Worm (Caenorhabditis elegans): ENCODE data around the gene fbxc-42.
"Not testable (repeated sequence)": the region's sequence is repeated elsewhere in the genome, so short reads cannot be mapped to it uniquely, and the experiment has no call there.

Gene fbxc-42

DNA sequence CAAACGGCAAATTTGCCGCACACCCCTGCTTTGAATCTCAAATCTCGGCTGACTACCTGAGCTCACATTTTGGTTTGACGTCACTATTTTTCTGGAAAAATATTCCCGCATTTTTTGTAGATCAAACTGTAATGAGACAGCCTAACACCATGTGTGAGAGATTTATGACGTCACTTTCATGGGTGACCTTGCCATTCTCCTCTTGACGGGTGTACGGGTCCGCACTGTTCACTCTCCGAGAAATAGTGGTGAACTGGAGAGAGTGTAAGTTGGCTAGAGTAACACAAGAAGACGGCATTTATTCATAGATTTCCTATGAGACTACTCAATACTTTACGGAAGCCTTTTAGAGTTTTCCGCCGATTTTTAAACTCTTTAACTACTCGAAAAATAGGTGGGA lies 5.7 kb upstream of the fbxc-42 start, which contains the start of gene fbxc-40:
fbxc-40 (plus strand) TSS at position 301 of the 400 bp plus-strand sequence.
- TF ChIP-seq nhr-237, nhr-76, tbx-2 (tag; optimal IDR thresholded peaks at IDR 0.05): not testable (repeated sequence)

DNA sequence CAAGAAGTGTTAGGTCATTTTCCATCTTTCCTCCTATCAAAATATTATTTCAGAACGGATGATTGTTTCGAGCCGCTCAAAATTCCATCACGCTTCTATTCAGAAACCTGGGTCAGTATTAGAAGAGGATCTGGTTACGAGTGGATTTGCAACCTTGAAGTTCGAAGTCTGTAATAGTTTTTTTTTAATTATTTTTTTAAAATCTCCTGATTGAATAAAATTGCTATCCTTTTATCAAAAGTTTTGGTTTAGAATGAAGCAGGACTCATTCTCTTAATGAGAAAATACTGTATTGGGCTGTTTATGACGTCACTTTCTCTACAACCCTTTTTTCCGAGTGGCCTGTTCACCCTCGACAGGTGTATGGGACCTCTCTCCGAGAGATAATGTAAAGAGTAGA lies 3.0 kb upstream of the fbxc-42 start, which contains the start of gene fbxc-39:
fbxc-39 (plus strand) TSS at position 301 of the 400 bp plus-strand sequence.
- TF ChIP-seq mdl-1 (tag; optimal IDR thresholded peaks at IDR 0.05) (no peak), ceh-82 (tag; optimal IDR thresholded peaks at IDR 0.05) (no peak), nhr-28 (tag; optimal IDR thresholded peaks at IDR 0.05) (no peak), nhr-237 (tag; optimal IDR thresholded peaks at IDR 0.05) (no peak), egl-5 (tag; optimal IDR thresholded peaks at IDR 0.05) (no peak)

DNA sequence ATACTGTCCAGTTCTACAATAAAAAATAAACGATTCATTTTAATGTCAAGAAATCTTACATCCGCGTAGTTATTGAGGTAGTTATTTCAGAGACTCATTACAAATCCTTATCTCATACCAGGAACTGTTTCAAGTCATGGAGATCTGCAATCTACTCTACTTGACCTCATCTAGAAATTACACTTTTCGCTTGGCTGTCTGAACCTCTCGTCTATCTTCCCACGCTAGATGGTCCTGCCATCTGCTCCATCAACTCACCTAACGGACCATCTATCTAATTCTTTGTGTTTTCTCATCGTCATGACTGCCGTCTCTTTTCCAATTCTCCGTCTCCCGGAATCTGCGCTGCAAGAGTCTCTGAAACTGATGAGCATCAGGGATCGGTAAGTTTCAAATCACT lies 2.8 kb downstream of the fbxc-42 start, which contains the start of gene F45D11.7:
F45D11.7 (plus strand) TSS at position 301 of the 400 bp plus-strand sequence.
- not testable (repeated sequence) for TF ChIP-seq R02D3.7, jun-1, nhr-25 (tag; optimal IDR thresholded peaks at IDR 0.05)

DNA sequence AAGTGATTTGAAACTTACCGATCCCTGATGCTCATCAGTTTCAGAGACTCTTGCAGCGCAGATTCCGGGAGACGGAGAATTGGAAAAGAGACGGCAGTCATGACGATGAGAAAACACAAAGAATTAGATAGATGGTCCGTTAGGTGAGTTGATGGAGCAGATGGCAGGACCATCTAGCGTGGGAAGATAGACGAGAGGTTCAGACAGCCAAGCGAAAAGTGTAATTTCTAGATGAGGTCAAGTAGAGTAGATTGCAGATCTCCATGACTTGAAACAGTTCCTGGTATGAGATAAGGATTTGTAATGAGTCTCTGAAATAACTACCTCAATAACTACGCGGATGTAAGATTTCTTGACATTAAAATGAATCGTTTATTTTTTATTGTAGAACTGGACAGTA lies 4.7 kb downstream of the fbxc-42 start, which contains the start of gene F45D11.11:
F45D11.11 (minus strand) TSS at position 101 of the 400 bp plus-strand sequence.
- not testable (repeated sequence) for TF ChIP-seq tbx-2, nhr-12, fkh-2 (tag; optimal IDR thresholded peaks at IDR 0.05)

DNA sequence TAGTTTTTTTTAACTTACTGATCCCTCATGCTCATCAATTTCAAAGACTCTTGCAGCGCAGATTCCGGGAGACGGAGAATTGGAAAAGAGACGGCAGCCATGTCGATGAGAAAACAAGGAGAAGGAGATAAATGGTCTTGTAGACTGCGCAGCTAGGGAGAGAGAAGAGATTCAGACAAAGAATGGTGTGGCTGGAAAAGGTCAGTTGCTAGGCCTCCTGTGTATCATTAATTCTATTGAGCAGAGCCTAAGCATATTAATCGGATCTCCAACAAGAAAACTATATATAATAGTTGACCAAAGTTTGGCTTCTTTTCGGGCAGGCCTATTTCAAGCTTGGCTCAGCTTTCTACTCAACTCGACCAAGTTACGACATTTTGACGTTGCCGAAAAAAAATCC lies 8.1 kb downstream of the fbxc-42 start, which contains the start of gene fbxb-29:
fbxb-29 (minus strand) TSS at position 101 of the 400 bp plus-strand sequence.
- TF ChIP-seq mdl-1 (tag; optimal IDR thresholded peaks at IDR 0.05) = no peak
- TF ChIP-seq ceh-82 (tag; optimal IDR thresholded peaks at IDR 0.05) = no peak
- TF ChIP-seq ZK546.5 (tag; optimal IDR thresholded peaks at IDR 0.05) = no peak
- no peak for TF ChIP-seq fkh-10 (GFP tag; optimal IDR thresholded peaks at IDR 0.05)
- no peak for TF ChIP-seq daf-12 (tag; optimal IDR thresholded peaks at IDR 0.05)
- TF ChIP-seq nhr-76 (tag; optimal IDR thresholded peaks at IDR 0.05) = no peak
- no peak for TF ChIP-seq fos-1 (tag; optimal IDR thresholded peaks at IDR 0.05)
- TF ChIP-seq tbx-2 (tag; optimal IDR thresholded peaks at IDR 0.05) = no peak

DNA sequence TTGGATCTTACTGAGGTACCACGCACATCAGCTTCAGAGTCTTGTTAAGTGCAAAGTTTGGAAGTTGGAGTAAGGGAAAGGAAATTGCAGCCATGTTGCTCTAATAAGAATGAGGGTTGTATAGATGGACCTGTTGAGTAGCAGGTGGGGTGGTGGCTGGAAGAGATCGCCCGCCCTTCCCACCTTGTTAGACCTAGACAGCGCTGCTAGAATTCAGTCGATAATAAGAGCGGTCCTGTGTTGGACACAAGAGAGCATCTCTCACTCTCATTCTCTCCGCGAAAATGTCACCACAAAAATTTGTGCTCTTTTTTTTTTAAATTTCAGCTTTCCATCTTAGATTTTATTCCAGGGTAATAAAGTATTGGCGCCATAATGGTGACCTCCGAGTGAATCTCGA lies 10.0 kb downstream of the fbxc-42 start, which contains the start of the genes fbxb-30 and F45D11.5:
fbxb-30 (minus strand) TSS at position 101 of the 400 bp plus-strand sequence.
F45D11.5 (plus strand) TSS at position 352 of the 400 bp plus-strand sequence.
- TF ChIP-seq nhr-28 (tag; optimal IDR thresholded peaks at IDR 0.05) (no peak), nhr-237 (tag; optimal IDR thresholded peaks at IDR 0.05) (no peak), zag-1 (tag; optimal IDR thresholded peaks at IDR 0.05) (no peak), fkh-2 (tag; optimal IDR thresholded peaks at IDR 0.05) (no peak), aly-2 (tag; optimal IDR thresholded peaks at IDR 0.05) (no peak), pha-4 (tag; optimal IDR thresholded peaks at IDR 0.05) (no peak), elt-1 (tag; optimal IDR thresholded peaks at IDR 0.05) (no peak), nhr-76 (tag; optimal IDR thresholded peaks at IDR 0.05) (no peak), lsy-12 (tag; optimal IDR thresholded peaks at IDR 0.05) (no peak), sea-2 (GFP tag; optimal IDR thresholded peaks at IDR 0.05) (no peak), ceh-82 (tag; optimal IDR thresholded peaks at IDR 0.05) (no peak), unc-39 (tag; optimal IDR thresholded peaks at IDR 0.05) (no peak), ama-1 (optimal IDR thresholded peaks at IDR 0.05) (no peak), snpc-4 (tag; optimal IDR thresholded peaks at IDR 0.05) (no peak), ceh-16 (tag; optimal IDR thresholded peaks at IDR 0.05) (no peak), nhr-67 (tag; optimal IDR thresholded peaks at IDR 0.05) (no peak), ceh-28 (tag; optimal IDR thresholded peaks at IDR 0.05) (no peak), fos-1 (tag; optimal IDR thresholded peaks at IDR 0.05) (no peak), pqm-1 (tag; optimal IDR thresholded peaks at IDR 0.05) (no peak)

DNA sequence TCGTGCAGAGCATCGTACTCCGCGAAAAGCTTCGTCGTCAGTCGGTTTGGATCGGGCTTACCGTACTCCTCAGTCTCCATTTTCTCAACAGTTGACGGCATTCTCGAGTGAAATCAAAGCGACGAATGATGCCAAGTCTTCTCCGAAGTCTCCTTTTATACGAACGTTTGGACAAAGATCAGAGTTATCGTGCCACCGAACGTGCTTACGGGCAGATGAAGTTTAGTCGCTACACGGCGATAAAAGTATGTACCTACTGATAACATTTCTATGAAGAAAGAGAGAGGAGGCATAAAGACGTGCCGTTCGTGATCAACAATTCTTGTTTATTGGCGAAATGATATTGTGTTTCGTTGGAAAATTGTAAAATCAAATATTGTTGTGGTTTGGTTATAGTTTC lies 15.0 kb downstream of the fbxc-42 start, which contains the start of gene F45D11.14:
F45D11.14 (minus strand) TSS at position 101 of the 400 bp plus-strand sequence.
- TF ChIP-seq ceh-82, unc-39, zag-1 (tag; optimal IDR thresholded peaks at IDR 0.05): not testable (repeated sequence)

Measured in whole organism, L3 larva.